Fruit fly (Drosophila melanogaster) whole organism, pupa: ENCODE data around the gene CG13599.

Experiments used
- CG10348 ChIP-seq: fragments of 200-800 bp; sonication (Bioruptor generic); IDR thresholded peaks from 2 replicates; pipeline ENCODE4 v1.3.6; 2022; ENCODE audit warnings: missing biosample characterization, missing genetic modification characterization
- CG12605 ChIP-seq: fragments of 200-800 bp; sonication (Bioruptor generic); IDR thresholded peaks from 2 replicates; pipeline ENCODE4 v1.3.6; 2022; ENCODE audit warnings: missing biosample characterization, missing genetic modification characterization
- CG13204 ChIP-seq: fragments of 200-800 bp; sonication (Bioruptor generic); optimal IDR thresholded peaks from 2 replicates; lab custom pipeline; 2018; ENCODE audit warnings: missing biosample characterization, mild to moderate bottlenecking, missing genetic modification characterization, moderate library complexity
- CG14655 ChIP-seq: fragments of 200-800 bp; sonication (Bioruptor generic); optimal IDR thresholded peaks from 3 replicates; lab custom pipeline; 2017; ENCODE audit warnings: mild to moderate bottlenecking, missing biosample characterization, missing genetic modification reagents, missing genetic modification characterization
- CG15710 ChIP-seq: fragments of 200-800 bp; sonication (Bioruptor generic); optimal IDR thresholded peaks from 2 replicates; lab custom pipeline; 2018; ENCODE audit warnings: missing biosample characterization, mild to moderate bottlenecking, missing genetic modification characterization, moderate library complexity
- CG17806 ChIP-seq: fragments of 200-800 bp; sonication (Bioruptor generic); optimal IDR thresholded peaks from 2 replicates; lab custom pipeline; 2018; ENCODE audit warnings: missing biosample characterization, mild to moderate bottlenecking, missing genetic modification characterization, moderate library complexity
- CG32121 ChIP-seq: fragments of 200-800 bp; sonication (Bioruptor generic); IDR thresholded peaks from 2 replicates; pipeline ENCODE4 v1.3.6; 2022; ENCODE audit warnings: missing biosample characterization, missing genetic modification characterization
- CG34367 ChIP-seq: fragments of 200-800 bp; sonication (Bioruptor generic); optimal IDR thresholded peaks from 2 replicates; lab custom pipeline; 2018; ENCODE audit warnings: missing biosample characterization, mild to moderate bottlenecking, missing genetic modification characterization
- CG4496 ChIP-seq: fragments of 200-800 bp; sonication (Bioruptor generic); IDR thresholded peaks from 3 replicates; pipeline ENCODE4 v1.3.6; 2022; ENCODE audit warnings: missing biosample characterization, missing genetic modification characterization
- CG8159 ChIP-seq: fragments of 200-800 bp; sonication (Bioruptor generic); optimal IDR thresholded peaks from 3 replicates; lab custom pipeline; 2018; ENCODE audit warnings: missing biosample characterization, mild to moderate bottlenecking, missing genetic modification characterization, moderate library complexity
- CG8301 ChIP-seq: fragments of 200-800 bp; sonication (Bioruptor generic); optimal IDR thresholded peaks from 2 replicates; lab custom pipeline; 2018; ENCODE audit warnings: missing biosample characterization, mild to moderate bottlenecking, missing genetic modification characterization
- CG9948 ChIP-seq: fragments of 200-800 bp; sonication (Bioruptor generic); optimal IDR thresholded peaks from 2 replicates; lab custom pipeline; 2018; ENCODE audit warnings: missing biosample characterization, mild to moderate bottlenecking, missing genetic modification characterization, moderate library complexity
- D1 ChIP-seq: fragments of 200-800 bp; sonication (Bioruptor generic); optimal IDR thresholded peaks from 2 replicates; lab custom pipeline; 2018; ENCODE audit warnings: missing biosample characterization, mild to moderate bottlenecking, missing genetic modification characterization, moderate library complexity
- EcR ChIP-seq: fragments of 200-800 bp; sonication (Bioruptor generic); optimal IDR thresholded peaks from 3 replicates; lab custom pipeline; 2019; ENCODE audit warnings: missing biosample characterization, missing genetic modification characterization, mild to moderate bottlenecking, moderate library complexity, missing genetic modification reagents
- Ets98B ChIP-seq: fragments of 200-800 bp; sonication (Bioruptor generic); IDR thresholded peaks from 2 replicates; pipeline ENCODE4 v1.3.6; 2022; ENCODE audit warnings: missing biosample characterization, missing genetic modification characterization
- Pif1A ChIP-seq: fragments of 200-800 bp; sonication (Bioruptor generic); optimal IDR thresholded peaks from 3 replicates; lab custom pipeline; 2016; ENCODE audit warnings: missing biosample characterization, missing genetic modification characterization
- Pif1B ChIP-seq: fragments of 200-800 bp; sonication (Bioruptor generic); optimal IDR thresholded peaks from 3 replicates; lab custom pipeline; 2016; ENCODE audit warnings: missing biosample characterization, missing genetic modification characterization
- Snoo ChIP-seq: fragments of 200-800 bp; sonication (Bioruptor generic); optimal IDR thresholded peaks from 3 replicates; lab custom pipeline; 2017; ENCODE audit warnings: missing biosample characterization, mild to moderate bottlenecking, missing genetic modification characterization, inconsistent platforms
- fd96Ca ChIP-seq: fragments of 200-800 bp; sonication (Bioruptor generic); IDR thresholded peaks from 3 replicates; pipeline ENCODE4 v1.3.6; 2022; ENCODE audit warnings: missing biosample characterization, missing genetic modification characterization
- gl ChIP-seq: fragments of 200-800 bp; sonication (Bioruptor generic); optimal IDR thresholded peaks from 2 replicates; lab custom pipeline; 2018; ENCODE audit warnings: missing biosample characterization, mild to moderate bottlenecking, missing genetic modification characterization
- rn ChIP-seq: fragments of 200-800 bp; sonication (Bioruptor generic); IDR thresholded peaks from 2 replicates; pipeline ENCODE4 v1.3.6; 2022; ENCODE audit warnings: missing biosample characterization, missing genetic modification characterization

The CG13599 gene

dm6 chr3R:23971208-23971607 lies 39.8 kb downstream of the CG13599 start:
- no peak for TF ChIP-seq D1
- TF ChIP-seq fd96Ca (GFP tag; lab: Robert Waterston, UW), result no peak
- TF ChIP-seq EcR (GFP tag; lab: Kevin White, UChicago), result no peak
- no peak for TF ChIP-seq CG8159 (tag; lab: Kevin White, UChicago)
- TF ChIP-seq Pif1A (GFP tag; lab: Kevin White, UChicago), result no peak
- peak; percentile 10; the same call in 1 of the 3 replicates for TF ChIP-seq CG4496
- no peak for TF ChIP-seq Ets98B (GFP tag; lab: Robert Waterston, UW)
- no peak for TF ChIP-seq CG12605
- no peak for TF ChIP-seq CG14655 (GFP tag; lab: Kevin White, UChicago)
- no peak for TF ChIP-seq CG17806 (tag; lab: Kevin White, UChicago)
- TF ChIP-seq CG8301, result no peak
- TF ChIP-seq CG34367, result no peak
- TF ChIP-seq gl (tag; lab: Kevin White, UChicago), result no peak
- no peak for TF ChIP-seq Snoo
- no peak for TF ChIP-seq CG9948
- 0 out of 2 replicates have a peak, but pooled peaks have one; percentile 22 for TF ChIP-seq CG32121

dm6 chr3R:23971764-23972163 lies 40.3 kb downstream of the CG13599 start:
- TF ChIP-seq gl (tag; lab: Kevin White, UChicago) (no peak), CG4496 (no peak), rn (no peak), CG8301 (no peak), CG13204 (GFP tag; lab: Kevin White, UChicago) (no peak), Pif1A (GFP tag; lab: Kevin White, UChicago) (no peak), CG34367 (no peak), Snoo (no peak), CG10348 (GFP tag; lab: Robert Waterston, UW) (no peak), Ets98B (GFP tag; lab: Robert Waterston, UW) (no peak), CG9948 (no peak), fd96Ca (GFP tag; lab: Robert Waterston, UW) (no peak), CG14655 (GFP tag; lab: Kevin White, UChicago) (no peak), CG32121 (no peak), CG17806 (tag; lab: Kevin White, UChicago) (no peak), EcR (GFP tag; lab: Kevin White, UChicago) (no peak), D1 (no peak), Pif1B (GFP tag; lab: Kevin White, UChicago) (no peak)

- TF ChIP-seq CG17806 (tag; lab: Kevin White, UChicago) (no peak), CG9948 (no peak), CG10348 (GFP tag; lab: Robert Waterston, UW) (no peak), gl (tag; lab: Kevin White, UChicago) (no peak), Pif1A (GFP tag; lab: Kevin White, UChicago) (no peak), CG34367 (no peak), D1 (no peak), Ets98B (GFP tag; lab: Robert Waterston, UW) (no peak), CG15710 (tag; lab: Kevin White, UChicago) (no peak)
Observed at dm6 chr3R:23981645-23982044, 50.2 kb downstream of the CG13599 start.
